Worm (Caenorhabditis elegans) whole organism, L3 larva: ENCODE measurements around the gene R07E5.15.

Experiments used
- ama-1 ChIP-seq: fragments of 150-350 bp; optimal IDR thresholded peaks from 2 replicates; lab custom pipeline; 2018
- nhr-28 ChIP-seq: fragments of 150-350 bp; optimal IDR thresholded peaks from 2 replicates; lab custom pipeline; 2014; ENCODE audit warnings: missing biosample characterization, missing genetic modification characterization
- nhr-77 ChIP-seq: fragments of 150-350 bp; optimal IDR thresholded peaks from 2 replicates; lab custom pipeline; 2014; ENCODE audit warnings: missing biosample characterization, missing genetic modification characterization
- pqm-1 ChIP-seq: fragments of 150-350 bp; optimal IDR thresholded peaks from 2 replicates; lab custom pipeline; 2017; ENCODE audit warnings: missing biosample characterization, missing genetic modification characterization, inconsistent platforms
- unc-39 ChIP-seq: sonication (generic microtip); optimal IDR thresholded peaks from 4 replicates; lab custom pipeline; 2017; ENCODE audit warnings: missing biosample characterization, missing genetic modification characterization

- TF ChIP-seq nhr-28 (no peak), nhr-77 (tag; lab: Kevin White, UChicago) (no peak), unc-39 (tag; lab: Kevin White, UChicago) (no peak), ama-1 (lab: Kevin White, UChicago) (no peak), pqm-1 (tag; lab: Kevin White, UChicago) (no peak)
Observed at ce11 chrIII:4391938-4392337, 9.3 kb upstream of the R07E5.15 start.
